Fruit fly (Drosophila melanogaster): ENCODE measurements around the gene CG5068.

- no peak for TF ChIP-seq CG8478 (optimal IDR thresholded peaks at IDR 0.05)
- TF ChIP-seq CTCF (optimal IDR thresholded peaks at IDR 0.05) = no peak
These were observed 38.7 kb downstream of the CG5068 start for dm6 chr3L:9025178-9025577.
